Fruit fly (Drosophila melanogaster): ENCODE results near the gene vas.

Gene vas

dm6 chr2L:15031650-15032049 is 29.8 kb upstream of the vas start, which contains the start of gene CG31832:
Gene CG31832, minus strand, starts transcription at chr2L:15031750.
- no peak for TF ChIP-seq tai (GFP tag; optimal IDR thresholded peaks at IDR 0.05)
- no peak for TF ChIP-seq Myc (optimal IDR thresholded peaks at IDR 0.05)
- TF ChIP-seq N (GFP tag; optimal IDR thresholded peaks at IDR 0.05): no peak
- TF ChIP-seq Hr83 (GFP tag; optimal IDR thresholded peaks at IDR 0.05; ENCODE audit: poor library complexity, severe bottlenecking): no peak
- no peak for TF ChIP-seq CG32264 (GFP tag; optimal IDR thresholded peaks at IDR 0.05)
- TF ChIP-seq ey (GFP tag; optimal IDR thresholded peaks at IDR 0.05): no peak
- TF ChIP-seq Rel (GFP tag; optimal IDR thresholded peaks at IDR 0.05): no peak
- TF ChIP-seq Rel (tag; optimal IDR thresholded peaks at IDR 0.05): no peak
- no peak for TF ChIP-seq woc (GFP tag; optimal IDR thresholded peaks at IDR 0.05)
- no peak for TF ChIP-seq foxo (GFP tag; optimal IDR thresholded peaks at IDR 0.05)
- no peak for TF ChIP-seq h (GFP tag; optimal IDR thresholded peaks at IDR 0.05)
- no peak for TF ChIP-seq OdsH (GFP tag; optimal IDR thresholded peaks at IDR 0.05)
- TF ChIP-seq CrebA (GFP tag; optimal IDR thresholded peaks at IDR 0.05; ENCODE audit: borderline replicate concordance): no peak

- TF ChIP-seq Dif (GFP tag; optimal IDR thresholded peaks at IDR 0.05; ENCODE audit: partially characterized antibody): no peak
- no peak for TF ChIP-seq HLH106 (tag; optimal IDR thresholded peaks at IDR 0.05)
- TF ChIP-seq sv (GFP tag; optimal IDR thresholded peaks at IDR 0.05): no peak
- TF ChIP-seq CG32264 (GFP tag; optimal IDR thresholded peaks at IDR 0.05): no peak
- TF ChIP-seq Mio (GFP tag; optimal IDR thresholded peaks at IDR 0.05): no peak
- no peak for TF ChIP-seq OdsH (GFP tag; optimal IDR thresholded peaks at IDR 0.05)
These were observed 26.1 kb upstream of the vas start, which contains the start of gene yellow-c for dm6 chr2L:15035366-15035765. Gene yellow-c, plus strand, starts transcription at chr2L:15035394.

- no peak for TF ChIP-seq Dfd (GFP tag; optimal IDR thresholded peaks at IDR 0.05)
- no peak for TF ChIP-seq GATAd (GFP tag; optimal IDR thresholded peaks at IDR 0.05)
- no peak for TF ChIP-seq dmrt93B (GFP tag; optimal IDR thresholded peaks at IDR 0.05)
- TF ChIP-seq Jra (GFP tag; optimal IDR thresholded peaks at IDR 0.05): no peak
- no peak for TF ChIP-seq foxo (GFP tag; optimal IDR thresholded peaks at IDR 0.05)
- no peak for TF ChIP-seq N (GFP tag; optimal IDR thresholded peaks at IDR 0.05)
- TF ChIP-seq Dif (GFP tag; optimal IDR thresholded peaks at IDR 0.05; ENCODE audit: partially characterized antibody): no peak
- no peak for TF ChIP-seq pan (optimal IDR thresholded peaks at IDR 0.05)
- TF ChIP-seq OdsH (GFP tag; optimal IDR thresholded peaks at IDR 0.05): no peak
- TF ChIP-seq woc (GFP tag; optimal IDR thresholded peaks at IDR 0.05): no peak
- no peak for TF ChIP-seq tai (GFP tag; optimal IDR thresholded peaks at IDR 0.05)
- no peak for TF ChIP-seq psq (GFP tag; optimal IDR thresholded peaks at IDR 0.05)
- no peak for TF ChIP-seq HLH106 (tag; optimal IDR thresholded peaks at IDR 0.05)
These were observed 22.8 kb upstream of the vas start, which contains the start of gene CIAPIN1 for dm6 chr2L:15038339-15039308. Gene CIAPIN1, minus strand, starts transcription at chr2L:15038861.

dm6 chr2L:15039309-15039772 is 22.1 kb upstream of the vas start:
- TF ChIP-seq h (GFP tag; optimal IDR thresholded peaks at IDR 0.05): peak; percentile 48
- no peak for TF ChIP-seq GATAd (GFP tag; optimal IDR thresholded peaks at IDR 0.05)
- no peak for TF ChIP-seq lola (GFP tag; optimal IDR thresholded peaks at IDR 0.05)
- TF ChIP-seq jim (GFP tag; optimal IDR thresholded peaks at IDR 0.05): no peak
- peak; percentile 25 for TF ChIP-seq sage (GFP tag; optimal IDR thresholded peaks at IDR 0.05)
- peak; percentile 5 for TF ChIP-seq ey (GFP tag; optimal IDR thresholded peaks at IDR 0.05)
- no peak for TF ChIP-seq CG32264 (GFP tag; optimal IDR thresholded peaks at IDR 0.05)
- TF ChIP-seq HLH106 (tag; optimal IDR thresholded peaks at IDR 0.05): no peak
- peak; percentile 90 for TF ChIP-seq Myc (optimal IDR thresholded peaks at IDR 0.05)
- no peak for TF ChIP-seq Hnf4 (GFP tag; optimal IDR thresholded peaks at IDR 0.05)
- TF ChIP-seq Hr83 (GFP tag; optimal IDR thresholded peaks at IDR 0.05; ENCODE audit: poor library complexity, severe bottlenecking): peak; percentile 77
- TF ChIP-seq Jra (GFP tag; optimal IDR thresholded peaks at IDR 0.05): peak; percentile 22
- peak; percentile 88 for TF ChIP-seq woc (GFP tag; optimal IDR thresholded peaks at IDR 0.05)
- peak; percentile 22 for TF ChIP-seq dsf (GFP tag; optimal IDR thresholded peaks at IDR 0.05; ENCODE audit: borderline replicate concordance)
- TF ChIP-seq Hr78 (GFP tag; optimal IDR thresholded peaks at IDR 0.05): no peak
- no peak for TF ChIP-seq brk (GFP tag; optimal IDR thresholded peaks at IDR 0.05)
- no peak for TF ChIP-seq fru (GFP tag; optimal IDR thresholded peaks at IDR 0.05)
- no peak for TF ChIP-seq sv (GFP tag; optimal IDR thresholded peaks at IDR 0.05)
- no peak for TF ChIP-seq usp (GFP tag; optimal IDR thresholded peaks at IDR 0.05)
- TF ChIP-seq CG9705 (GFP tag; optimal IDR thresholded peaks at IDR 0.05): peak; percentile 46
- TF ChIP-seq Dfd (GFP tag; optimal IDR thresholded peaks at IDR 0.05): no peak
- no peak for TF ChIP-seq Sp1 (GFP tag; optimal IDR thresholded peaks at IDR 0.05)
- no peak for TF ChIP-seq Abd-B (GFP tag; optimal IDR thresholded peaks at IDR 0.05)
- no peak for TF ChIP-seq tai (GFP tag; optimal IDR thresholded peaks at IDR 0.05)
- TF ChIP-seq Mio (GFP tag; optimal IDR thresholded peaks at IDR 0.05): no peak
- TF ChIP-seq br (GFP tag; optimal IDR thresholded peaks at IDR 0.05): peak; percentile 36
- TF ChIP-seq psq (GFP tag; optimal IDR thresholded peaks at IDR 0.05): peak; percentile 6
